Worm (Caenorhabditis elegans) whole organism, L3 larva: Measurements from ENCODE around the gene gnrr-7.

Source experiments
- aly-2 ChIP-seq: fragments of 150-350 bp; optimal IDR thresholded peaks from 2 replicates; lab custom pipeline; 2014; ENCODE audit warnings: missing biosample characterization, missing genetic modification characterization
- ama-1 ChIP-seq: fragments of 150-350 bp; optimal IDR thresholded peaks from 2 replicates; lab custom pipeline; 2018
- ceh-16 ChIP-seq: sonication (generic microtip); optimal IDR thresholded peaks from 2 replicates; lab custom pipeline; 2017; ENCODE audit warnings: missing biosample characterization, missing genetic modification characterization
- elt-1 ChIP-seq: fragments of 150-350 bp; optimal IDR thresholded peaks from 2 replicates; lab custom pipeline; 2014; ENCODE audit warnings: missing biosample characterization, missing genetic modification characterization
- elt-2 ChIP-seq: sonication (generic microtip); optimal IDR thresholded peaks from 2 replicates; lab custom pipeline; 2016; ENCODE audit warnings: missing genetic modification reagents, mild to moderate bottlenecking, missing genetic modification characterization, missing compliant biosample characterization
- fkh-10 ChIP-seq: sonication (generic microtip); optimal IDR thresholded peaks from 2 replicates; lab custom pipeline; 2017; ENCODE audit warnings: missing biosample characterization, missing genetic modification reagents, missing genetic modification characterization
- nhr-12 ChIP-seq: fragments of 150-350 bp; optimal IDR thresholded peaks from 2 replicates; lab custom pipeline; 2014; ENCODE audit warnings: missing biosample characterization, missing genetic modification characterization
- unc-62 ChIP-seq: fragments of 150-350 bp; sonication (generic microtip); optimal IDR thresholded peaks from 4 replicates; lab custom pipeline; 2014; ENCODE audit warnings: missing biosample characterization, missing genetic modification reagents, missing genetic modification characterization
- zag-1 ChIP-seq: fragments of 150-350 bp; optimal IDR thresholded peaks from 2 replicates; lab custom pipeline; 2014; ENCODE audit warnings: missing biosample characterization, missing genetic modification characterization

ce11 chrX:11137632-11138031 is 48.0 kb upstream of the gnrr-7 start:
- TF ChIP-seq fkh-10 (GFP tag; lab: Kevin White, UChicago) (no peak), unc-62 (no peak), aly-2 (tag; lab: Kevin White, UChicago) (no peak), elt-1 (tag; lab: Kevin White, UChicago) (peak; percentile 78), zag-1 (tag; lab: Kevin White, UChicago) (no peak), elt-2 (tag; lab: Kevin White, UChicago) (no peak), ceh-16 (no peak), nhr-12 (no peak), ama-1 (lab: Kevin White, UChicago) (no peak)
